Worm (Caenorhabditis elegans): ENCODE measurements around the gene fmi-1.

DNA sequence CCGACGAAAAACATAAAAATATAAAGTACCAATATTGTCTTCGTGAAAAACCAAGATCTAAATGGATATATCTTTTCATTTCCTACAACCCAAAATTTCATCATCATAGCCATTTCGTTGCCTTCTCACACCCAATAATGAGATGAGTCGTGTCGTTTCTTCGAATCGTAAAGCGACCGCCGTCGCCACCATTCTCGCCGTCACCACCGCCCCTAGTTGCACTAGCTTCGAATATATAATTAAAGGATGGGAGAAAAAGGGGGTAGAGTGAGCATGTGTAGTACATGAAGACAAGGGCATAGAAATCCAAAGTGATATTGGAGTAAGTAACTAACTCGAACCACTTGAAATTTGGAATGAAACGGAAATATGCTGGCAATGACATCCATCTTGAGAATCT, 3.4 kb downstream of the fmi-1 start:
- TF ChIP-seq ama-1 (optimal IDR thresholded peaks at IDR 0.05) (no peak), R02D3.7 (tag; optimal IDR thresholded peaks at IDR 0.05) (no peak), jun-1 (tag; optimal IDR thresholded peaks at IDR 0.05) (no peak)
